Fruit fly (Drosophila melanogaster): ENCODE results near the gene Ir94b.

Gene Ir94b

dm6 chr3R:22161613-22162409 lies 44.8 kb upstream of the Ir94b start (continued):
- TF ChIP-seq CG9609 (GFP tag; optimal IDR thresholded peaks at IDR 0.05) = no peak
- no peak for TF ChIP-seq CG10147 (GFP tag; optimal IDR thresholded peaks at IDR 0.05)
- no peak for TF ChIP-seq pho (GFP tag; optimal IDR thresholded peaks at IDR 0.05)
- TF ChIP-seq Kr (GFP tag; optimal IDR thresholded peaks at IDR 0.05) = no peak
- no peak for TF ChIP-seq jumu (GFP tag; optimal IDR thresholded peaks at IDR 0.05)
- TF ChIP-seq ac (GFP tag; optimal IDR thresholded peaks at IDR 0.05) = peak; percentile 72
- no peak for TF ChIP-seq CG4404 (GFP tag; IDR thresholded peaks at IDR 0.05)
- no peak for TF ChIP-seq MESR4 (GFP tag; optimal IDR thresholded peaks at IDR 0.05)
- peak; percentile 14 for TF ChIP-seq CG6813 (GFP tag; optimal IDR thresholded peaks at IDR 0.05)
- TF ChIP-seq CG2202 (tag; optimal IDR thresholded peaks at IDR 0.05) = peak; percentile 53
- no peak for TF ChIP-seq Mad (GFP tag; optimal IDR thresholded peaks at IDR 0.05)
- no peak for TF ChIP-seq CG10321 (GFP tag; IDR thresholded peaks at IDR 0.05)
- no peak for TF ChIP-seq CG43689 (GFP tag; IDR thresholded peaks at IDR 0.05)
- TF ChIP-seq salm (tag; optimal IDR thresholded peaks at IDR 0.05) = no peak
- no peak for TF ChIP-seq lab (GFP tag; optimal IDR thresholded peaks at IDR 0.05)
- TF ChIP-seq CG18262 (tag; optimal IDR thresholded peaks at IDR 0.05) = peak; percentile 23
- TF ChIP-seq fd102C (GFP tag; optimal IDR thresholded peaks at IDR 0.05) = peak; percentile 39
- no peak for TF ChIP-seq Hsf (GFP tag; optimal IDR thresholded peaks at IDR 0.05)
- TF ChIP-seq dysf (GFP tag; IDR thresholded peaks at IDR 0.05) = no peak
- TF ChIP-seq CG16815 (GFP tag; optimal IDR thresholded peaks at IDR 0.05) = no peak
- TF ChIP-seq az2 (GFP tag; optimal IDR thresholded peaks at IDR 0.05) = no peak
- TF ChIP-seq gt (GFP tag; IDR thresholded peaks at IDR 0.05) = no peak
- TF ChIP-seq Xrp1 (GFP tag; IDR thresholded peaks at IDR 0.05) = peak; percentile 50
- TF ChIP-seq Hr39 (optimal IDR thresholded peaks at IDR 0.05) = no peak
- TF ChIP-seq Hey (tag; optimal IDR thresholded peaks at IDR 0.05) = no peak
- TF ChIP-seq Adf1 (GFP tag; IDR thresholded peaks at IDR 0.05) = no peak
- no peak for TF ChIP-seq chif (GFP tag; optimal IDR thresholded peaks at IDR 0.05)
- no peak for TF ChIP-seq ato (GFP tag; IDR thresholded peaks at IDR 0.05; ENCODE audit: partially characterized antibody)
- TF ChIP-seq ham (GFP tag; IDR thresholded peaks at IDR 0.05) = no peak
- no peak for TF ChIP-seq CG2712 (tag; optimal IDR thresholded peaks at IDR 0.05)
- TF ChIP-seq ab (GFP tag; optimal IDR thresholded peaks at IDR 0.05) = no peak
- no peak for TF ChIP-seq HLH4C (GFP tag; IDR thresholded peaks at IDR 0.05; ENCODE audit: partially characterized antibody)
- TF ChIP-seq org-1 (GFP tag; optimal IDR thresholded peaks at IDR 0.05) = no peak
- peak; percentile 7 for TF ChIP-seq CG8924 (tag; optimal IDR thresholded peaks at IDR 0.05)
- no peak for TF ChIP-seq Drgx (GFP tag; IDR thresholded peaks at IDR 0.05)
- no peak for TF ChIP-seq CG14965 (GFP tag; optimal IDR thresholded peaks at IDR 0.05; ENCODE audit: borderline replicate concordance)
- no peak for TF ChIP-seq Usf (GFP tag; optimal IDR thresholded peaks at IDR 0.05)
- no peak for TF ChIP-seq wdn (GFP tag; IDR thresholded peaks at IDR 0.05)
- TF ChIP-seq CG13624 (GFP tag; optimal IDR thresholded peaks at IDR 0.05) = no peak
- no peak for TF ChIP-seq grn (GFP tag; optimal IDR thresholded peaks at IDR 0.05)
- TF ChIP-seq Deaf1 (tag; optimal IDR thresholded peaks at IDR 0.05) = no peak
- no peak for TF ChIP-seq CG42726 (GFP tag; IDR thresholded peaks at IDR 0.05; ENCODE audit: partially characterized antibody)
- no peak for TF ChIP-seq Eip74EF (GFP tag; optimal IDR thresholded peaks at IDR 0.05)
- no peak for TF ChIP-seq CG15601 (tag; optimal IDR thresholded peaks at IDR 0.05)
- no peak for TF ChIP-seq da (GFP tag; optimal IDR thresholded peaks at IDR 0.05)
- TF ChIP-seq z (GFP tag; IDR thresholded peaks at IDR 0.05) = no peak
- no peak for TF ChIP-seq NC2β (GFP tag; optimal IDR thresholded peaks at IDR 0.05)
- TF ChIP-seq GATAe (GFP tag; conservative IDR thresholded peaks at IDR 0.05) = no peak
- TF ChIP-seq sqz (GFP tag; optimal IDR thresholded peaks at IDR 0.05) = no peak
- TF ChIP-seq Fer2 (tag; optimal IDR thresholded peaks at IDR 0.05) = no peak
- no peak for TF ChIP-seq CG6175 (GFP tag; IDR thresholded peaks at IDR 0.05)

Measured in whole organism, embryonic.